Worm (Caenorhabditis elegans) whole organism, young adult: ENCODE measurements around the gene jip-1.

Experiments used
- B0019.2 ChIP-seq: fragments of 200-800 bp; sonication (Bioruptor generic); conservative IDR thresholded peaks from 2 replicates; pipeline ENCODE4 v1.3.6; 2022; ENCODE audit warnings: missing genetic modification reagents, missing genetic modification characterization, missing compliant biosample characterization
- C06A6.2 ChIP-seq: fragments of 200-800 bp; sonication (Bioruptor generic); conservative IDR thresholded peaks from 2 replicates; pipeline ENCODE4 v1.3.6; 2022; ENCODE audit warnings: missing genetic modification characterization, missing compliant biosample characterization
- D2030.7 ChIP-seq: fragments of 200-800 bp; sonication (Bioruptor generic); IDR thresholded peaks from 2 replicates; pipeline ENCODE4 v1.3.6; 2022; ENCODE audit warnings: missing genetic modification reagents, missing genetic modification characterization, missing compliant biosample characterization
- F23B12.7 ChIP-seq: sonication (generic microtip); optimal IDR thresholded peaks from 2 replicates; lab custom pipeline; 2017; ENCODE audit warnings: missing genetic modification characterization, mild to moderate bottlenecking, missing compliant biosample characterization, antibody characterized with exemption, moderate library complexity; ENCODE audit not compliant: insufficient read depth
- K12H6.12 ChIP-seq: fragments of 200-800 bp; sonication (Bioruptor generic); optimal IDR thresholded peaks from 2 replicates; lab custom pipeline; 2018; ENCODE audit warnings: mild to moderate bottlenecking, missing genetic modification characterization, missing compliant biosample characterization
- T26A5.8 ChIP-seq: sonication (generic microtip); optimal IDR thresholded peaks from 2 replicates; lab custom pipeline; 2016; ENCODE audit warnings: missing genetic modification characterization, missing compliant biosample characterization
- Y53G8AR.9 ChIP-seq: fragments of 200-800 bp; sonication (Bioruptor generic); conservative IDR thresholded peaks from 2 replicates; pipeline ENCODE4 v1.3.6; 2022; ENCODE audit warnings: missing genetic modification reagents, missing genetic modification characterization, missing compliant biosample characterization
- athp-1 ChIP-seq: sonication (generic microtip); optimal IDR thresholded peaks from 2 replicates; lab custom pipeline; 2017; ENCODE audit warnings: mild to moderate bottlenecking, missing genetic modification characterization, missing compliant biosample characterization
- attf-5 ChIP-seq: fragments of 200-800 bp; sonication (Bioruptor generic); optimal IDR thresholded peaks from 2 replicates; lab custom pipeline; 2018; ENCODE audit warnings: mild to moderate bottlenecking, missing genetic modification characterization, missing compliant biosample characterization
- bed-2 ChIP-seq: fragments of 200-800 bp; sonication (Bioruptor generic); IDR thresholded peaks from 2 replicates; pipeline ENCODE4 v1.3.6; 2022; ENCODE audit warnings: missing genetic modification reagents, missing genetic modification characterization, missing compliant biosample characterization
- ccch-3 ChIP-seq: fragments of 200-800 bp; sonication (Bioruptor generic); optimal IDR thresholded peaks from 2 replicates; lab custom pipeline; 2018; ENCODE audit warnings: mild to moderate bottlenecking, missing genetic modification characterization, missing compliant biosample characterization
- cebp-1 ChIP-seq, 2 experiments: fragments of 200-800 bp in 1 of 2; sonication (Bioruptor generic) in 1 of 2; sonication (generic microtip) in 1 of 2; IDR thresholded peaks in 1 of 2; optimal IDR thresholded peaks in 1 of 2; 2 replicates each; pipeline versions ENCODE4 v1.3.6 to Lab custom; 2017 to 2022; ENCODE audit warnings: missing compliant biosample characterization in 2 of 2, missing genetic modification characterization in 2 of 2, mild to moderate bottlenecking in 1 of 2, missing genetic modification reagents in 1 of 2, moderate library complexity in 1 of 2
- ceh-79 ChIP-seq: sonication (generic microtip); optimal IDR thresholded peaks from 2 replicates; lab custom pipeline; 2017; ENCODE audit warnings: mild to moderate bottlenecking, missing genetic modification characterization, missing compliant biosample characterization
- dpff-1 ChIP-seq: sonication (generic microtip); optimal IDR thresholded peaks from 2 replicates; lab custom pipeline; 2017; ENCODE audit warnings: mild to moderate bottlenecking, missing genetic modification characterization, missing compliant biosample characterization
- fkh-3 ChIP-seq: sonication (generic microtip); optimal IDR thresholded peaks from 2 replicates; lab custom pipeline; 2016; ENCODE audit warnings: mild to moderate bottlenecking, missing genetic modification characterization, missing compliant biosample characterization
- him-1 ChIP-seq: sonication (generic microtip); optimal IDR thresholded peaks from 2 replicates; lab custom pipeline; 2016; ENCODE audit warnings: missing genotype, missing genetic modification reagents, missing genetic modification characterization, missing compliant biosample characterization
- hmg-1.2 ChIP-seq: fragments of 200-800 bp; sonication (Bioruptor generic); IDR thresholded peaks from 2 replicates; pipeline ENCODE4 v1.3.6; 2022; ENCODE audit warnings: missing genetic modification reagents, missing genetic modification characterization, missing compliant biosample characterization
- lin-35 ChIP-seq, 3 experiments: fragments of 150-350 bp in 2 of 3; sonication (generic microtip) in 1 of 3; optimal IDR thresholded peaks; 2 replicates each; lab custom pipeline; 2014 to 2018; ENCODE audit warnings: missing biosample characterization in 3 of 3, missing genetic modification characterization in 3 of 3, missing genetic modification reagents in 3 of 3
- lin-54 ChIP-seq: fragments of 200-800 bp; sonication (Bioruptor generic); optimal IDR thresholded peaks from 2 replicates; lab custom pipeline; 2018; ENCODE audit warnings: mild to moderate bottlenecking, missing genetic modification characterization, missing compliant biosample characterization
- lsl-1 ChIP-seq: fragments of 200-800 bp; sonication (Bioruptor generic); optimal IDR thresholded peaks from 2 replicates; lab custom pipeline; 2018; ENCODE audit warnings: mild to moderate bottlenecking, missing genetic modification characterization, moderate library complexity, missing compliant biosample characterization
- madf-10 ChIP-seq: sonication (generic microtip); optimal IDR thresholded peaks from 2 replicates; lab custom pipeline; 2016; ENCODE audit warnings: mild to moderate bottlenecking, missing genetic modification characterization, missing compliant biosample characterization
- madf-6 ChIP-seq: fragments of 200-800 bp; sonication (Bioruptor generic); IDR thresholded peaks from 2 replicates; pipeline ENCODE4 v1.3.6; 2022; ENCODE audit warnings: missing genetic modification reagents, missing genetic modification characterization, missing compliant biosample characterization
- nfyb-1 ChIP-seq: fragments of 200-800 bp; sonication (Bioruptor generic); IDR thresholded peaks from 2 replicates; pipeline ENCODE4 v1.3.6; 2022; ENCODE audit warnings: missing genetic modification reagents, missing genetic modification characterization, missing compliant biosample characterization
- rpc-1 ChIP-seq, 2 experiments: fragments of 150-350 bp in 1 of 2; sonication (generic microtip) in 1 of 2; optimal IDR thresholded peaks; 2 replicates each; lab custom pipeline; 2014 to 2018; ENCODE audit warnings: missing biosample characterization in 1 of 2, missing genetic modification characterization in 1 of 2, missing genetic modification reagents in 1 of 2, missing genotype in 1 of 2
- snpc-1.1 ChIP-seq: sonication (generic microtip); optimal IDR thresholded peaks from 2 replicates; lab custom pipeline; 2017; ENCODE audit warnings: missing genetic modification characterization, mild to moderate bottlenecking, missing compliant biosample characterization, antibody characterized with exemption, moderate library complexity, missing genotype, missing genetic modification reagents; ENCODE audit not compliant: insufficient read depth
- snpc-1.3 ChIP-seq: sonication (generic microtip); optimal IDR thresholded peaks from 2 replicates; lab custom pipeline; 2017; ENCODE audit warnings: missing genetic modification characterization, mild to moderate bottlenecking, missing compliant biosample characterization, antibody characterized with exemption, moderate library complexity, missing genotype, missing genetic modification reagents; ENCODE audit not compliant: insufficient read depth
- snpc-3.4 ChIP-seq: sonication (generic microtip); optimal IDR thresholded peaks from 2 replicates; lab custom pipeline; 2017; ENCODE audit warnings: missing genetic modification characterization, mild to moderate bottlenecking, missing compliant biosample characterization, antibody characterized with exemption, moderate library complexity, missing genotype, missing genetic modification reagents
- snpc-4 ChIP-seq, 5 experiments: fragments of 150-350 bp in 1 of 5; sonication (generic microtip) in 4 of 5; optimal IDR thresholded peaks; 2 replicates each; lab custom pipeline; 2014 to 2018; ENCODE audit warnings: missing genetic modification characterization in 5 of 5, missing biosample characterization in 3 of 5, antibody characterized with exemption in 2 of 5, mild to moderate bottlenecking in 2 of 5, missing compliant biosample characterization in 2 of 5, missing genotype in 2 of 5, moderate library complexity in 2 of 5, missing genetic modification reagents in 1 of 5

jip-1 gene

ce11 chrII:1323190-1323651 is 3.6 kb upstream of the jip-1 start (continued):
- TF ChIP-seq T26A5.8 = peak; percentile 64
- TF ChIP-seq madf-10 (tag; lab: Kevin White, UChicago) = no peak
- no peak for TF ChIP-seq lin-54 (GFP tag; lab: Kevin White, UChicago)
- peak; percentile 89 for TF ChIP-seq athp-1 (tag; lab: Kevin White, UChicago)
- peak; percentile 61 for TF ChIP-seq ceh-79
- TF ChIP-seq attf-5 (GFP tag; lab: Kevin White, UChicago) = peak; percentile 83
- TF ChIP-seq K12H6.12 (tag; lab: Kevin White, UChicago) = peak; percentile 56
- peak; percentile 2 for TF ChIP-seq snpc-3.4 (tag; lab: Kevin White, UChicago)

DNA sequence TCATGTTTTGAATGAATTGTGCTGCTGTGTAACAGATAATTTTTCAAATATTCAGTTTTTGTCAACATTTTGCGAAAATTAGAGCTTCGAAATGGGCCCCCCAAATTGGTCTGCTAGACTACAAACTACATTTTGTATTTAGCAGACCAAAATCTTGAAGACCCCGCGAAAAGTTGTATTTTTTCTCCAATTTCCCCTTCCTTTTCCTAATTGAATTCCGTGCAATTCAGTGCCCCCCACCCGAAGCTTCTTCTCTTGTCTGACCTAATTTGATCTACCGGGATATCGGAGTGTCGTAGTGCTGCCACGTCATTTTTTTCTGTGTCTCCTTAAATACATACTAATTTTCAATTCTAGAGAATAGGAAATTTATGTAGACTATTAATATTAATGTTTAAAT is 2.8 kb upstream of the jip-1 start:
- peak in 1 of 3 experiments; percentile 13 for TF ChIP-seq lin-35 (GFP tag; optimal IDR thresholded peaks at IDR 0.05; lab: Kevin White, UChicago)
- TF ChIP-seq athp-1 (tag; lab: Kevin White, UChicago) = no peak

DNA sequence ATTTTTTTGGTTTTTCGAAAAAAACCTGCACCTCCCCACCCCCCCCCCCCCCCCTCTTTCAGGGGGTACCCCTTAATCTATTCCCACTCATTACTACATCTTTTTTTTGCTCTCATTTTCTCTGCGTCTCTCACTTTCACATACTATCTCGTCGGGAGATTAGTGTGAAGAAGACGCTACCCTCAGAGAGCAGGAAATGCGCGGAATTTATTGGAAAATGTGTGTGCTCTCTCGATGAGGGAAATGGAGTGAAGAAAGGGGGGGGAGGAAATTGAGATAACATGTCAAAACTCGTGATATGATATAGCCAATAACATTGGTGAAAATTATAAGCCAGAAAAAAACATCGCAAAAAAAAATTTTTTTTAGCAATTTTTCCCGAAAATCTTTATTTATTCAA is 1.2 kb upstream of the jip-1 start:
- no peak for TF ChIP-seq Y53G8AR.9 (GFP tag; lab: Robert Waterston, UW)
- peak; percentile 71 for TF ChIP-seq hmg-1.2 (GFP tag; lab: Robert Waterston, UW)

- TF ChIP-seq D2030.7 (GFP tag; lab: Robert Waterston, UW) (no peak), dpff-1 (tag; lab: Kevin White, UChicago) (no peak)
- TF ChIP-seq, all 124 proteins: peak for 0
Observed at ce11 chrII:1329887-1330286, 3.1 kb downstream of the jip-1 start.

DNA sequence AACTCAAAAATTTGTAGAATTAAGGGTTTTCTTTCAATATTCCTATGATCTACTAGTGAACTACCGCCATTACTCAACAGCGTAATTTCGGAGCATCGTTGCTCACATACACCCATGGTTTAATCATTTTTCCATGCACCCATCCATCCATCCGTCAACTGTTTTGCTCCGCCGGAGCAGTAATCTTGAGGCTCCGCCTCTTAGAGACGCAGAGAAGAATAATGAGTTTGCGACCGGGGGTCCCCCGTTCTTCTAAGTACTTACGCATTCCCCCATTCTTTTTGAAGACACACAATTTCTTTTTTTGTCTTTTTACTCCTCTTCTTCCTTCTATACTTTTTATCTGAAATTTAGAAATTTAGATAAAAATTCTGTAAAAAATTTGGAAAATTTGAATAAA is 11.4 kb downstream of the jip-1 start:
- TF ChIP-seq nfyb-1 (0 out of 2 replicates have a peak, but pooled peaks have one; percentile 30), fkh-3 (tag; lab: Kevin White, UChicago) (no peak)

- TF ChIP-seq lsl-1 (no peak), B0019.2 (GFP tag; lab: Robert Waterston, UW) (no peak), snpc-4 (GFP tag; optimal IDR thresholded peaks at IDR 0.05; lab: Kevin White, UChicago) (no peak), snpc-4 (tag; optimal IDR thresholded peaks at IDR 0.05; lab: Kevin White, UChicago) (no peak), K12H6.12 (tag; lab: Kevin White, UChicago) (no peak), him-1 (tag; lab: Kevin White, UChicago) (no peak), cebp-1 (GFP tag; IDR thresholded peaks at IDR 0.05; lab: Robert Waterston, UW) (no peak), cebp-1 (tag; optimal IDR thresholded peaks at IDR 0.05; lab: Kevin White, UChicago) (no peak), C06A6.2 (GFP tag; lab: Robert Waterston, UW) (no peak), rpc-1 (optimal IDR thresholded peaks at IDR 0.05; lab: Kevin White, UChicago) (no peak), rpc-1 (tag; optimal IDR thresholded peaks at IDR 0.05; lab: Kevin White, UChicago) (peak; percentile 7), bed-2 (GFP tag; lab: Robert Waterston, UW) (no peak)
Observed at ce11 chrII:1340049-1340448, 13.3 kb downstream of the jip-1 start.

ce11 chrII:1341416-1341815 is 14.6 kb downstream of the jip-1 start:
- no peak for TF ChIP-seq dpff-1 (tag; lab: Kevin White, UChicago)
- TF ChIP-seq snpc-1.1 (tag; lab: Kevin White, UChicago) = no peak
- TF ChIP-seq F23B12.7 (tag; lab: Kevin White, UChicago) = no peak
- no peak for TF ChIP-seq madf-6 (GFP tag; lab: Robert Waterston, UW)
- TF ChIP-seq ccch-3 (GFP tag; lab: Kevin White, UChicago) = no peak
- no peak for TF ChIP-seq snpc-1.3 (tag; lab: Kevin White, UChicago)
- TF ChIP-seq bed-2 (GFP tag; lab: Robert Waterston, UW) = no peak
